Worm (Caenorhabditis elegans): Measurements from ENCODE around the gene ZK856.6.

The ZK856.6 gene

ce11 chrV:10246967-10247366 is 48.5 kb downstream of the ZK856.6 start:
- TF ChIP-seq nhr-25 (tag; optimal IDR thresholded peaks at IDR 0.05) = no peak
- TF ChIP-seq nhr-76 (tag; optimal IDR thresholded peaks at IDR 0.05) = no peak
- TF ChIP-seq fkh-10 (GFP tag; optimal IDR thresholded peaks at IDR 0.05) = no peak
- peak; percentile 19 for TF ChIP-seq elt-2 (tag; optimal IDR thresholded peaks at IDR 0.05)
- no peak for TF ChIP-seq nhr-11 (tag; optimal IDR thresholded peaks at IDR 0.05)
- no peak for TF ChIP-seq ceh-82 (tag; optimal IDR thresholded peaks at IDR 0.05)
- TF ChIP-seq lin-39 (tag; optimal IDR thresholded peaks at IDR 0.05) = peak; percentile 13
- peak; percentile 38 for TF ChIP-seq hmg-11 (tag; optimal IDR thresholded peaks at IDR 0.05)
- peak; percentile 41 for TF ChIP-seq nfya-1 (tag; optimal IDR thresholded peaks at IDR 0.05; ENCODE audit: insufficient read depth)
- no peak for TF ChIP-seq lin-15B (tag; optimal IDR thresholded peaks at IDR 0.05)
- no peak for TF ChIP-seq fkh-2 (tag; optimal IDR thresholded peaks at IDR 0.05)
- TF ChIP-seq snpc-4 (tag; optimal IDR thresholded peaks at IDR 0.05) = peak; percentile 10
- TF ChIP-seq unc-62 (GFP tag; optimal IDR thresholded peaks at IDR 0.05) = no peak
- TF ChIP-seq nhr-12 (tag; optimal IDR thresholded peaks at IDR 0.05) = no peak
- peak; percentile 67 for TF ChIP-seq pha-4 (tag; optimal IDR thresholded peaks at IDR 0.05)

- TF ChIP-seq ama-1 (optimal IDR thresholded peaks at IDR 0.05) (peak; percentile 75), nhr-25 (tag; optimal IDR thresholded peaks at IDR 0.05) (no peak), ztf-11 (tag; optimal IDR thresholded peaks at IDR 0.05) (no peak), hmg-11 (tag; optimal IDR thresholded peaks at IDR 0.05) (no peak)
Measured at ce11 chrV:10247673-10248239, 49.3 kb downstream of the ZK856.6 start.

- no peak for TF ChIP-seq unc-39 (tag; optimal IDR thresholded peaks at IDR 0.05)
- TF ChIP-seq snpc-4 (tag; optimal IDR thresholded peaks at IDR 0.05) = no peak
- no peak for TF ChIP-seq nhr-67 (tag; optimal IDR thresholded peaks at IDR 0.05)
- TF ChIP-seq lin-39 (tag; optimal IDR thresholded peaks at IDR 0.05) = no peak
- no peak for TF ChIP-seq ztf-4 (tag; optimal IDR thresholded peaks at IDR 0.05)
- no peak for TF ChIP-seq mml-1 (tag; optimal IDR thresholded peaks at IDR 0.05)
- TF ChIP-seq unc-62 (GFP tag; optimal IDR thresholded peaks at IDR 0.05) = no peak
- no peak for TF ChIP-seq nhr-25 (tag; optimal IDR thresholded peaks at IDR 0.05)
- TF ChIP-seq nhr-76 (tag; optimal IDR thresholded peaks at IDR 0.05) = no peak
- no peak for TF ChIP-seq skn-1 (tag; optimal IDR thresholded peaks at IDR 0.05)
- TF ChIP-seq pha-4 (tag; optimal IDR thresholded peaks at IDR 0.05) = peak; percentile 1
- TF ChIP-seq R02D3.7 (tag; optimal IDR thresholded peaks at IDR 0.05) = no peak
- TF ChIP-seq nhr-12 (tag; optimal IDR thresholded peaks at IDR 0.05) = no peak
- peak; percentile 4 for TF ChIP-seq hmg-11 (tag; optimal IDR thresholded peaks at IDR 0.05)
- TF ChIP-seq lsy-12 (tag; optimal IDR thresholded peaks at IDR 0.05) = no peak
- TF ChIP-seq egl-27 (tag; optimal IDR thresholded peaks at IDR 0.05) = no peak
- peak; percentile 17 for TF ChIP-seq elt-2 (tag; optimal IDR thresholded peaks at IDR 0.05)
- peak; percentile 77 for TF ChIP-seq pqm-1 (tag; optimal IDR thresholded peaks at IDR 0.05)
Measured at ce11 chrV:10248255-10248979, 49.9 kb downstream of the ZK856.6 start, which contains the start of gene akt-1. Gene akt-1, plus strand, starts transcription at chrV:10248905.

- TF ChIP-seq aly-2 (tag; optimal IDR thresholded peaks at IDR 0.05) = no peak
- TF ChIP-seq lin-15B (tag; optimal IDR thresholded peaks at IDR 0.05) = no peak
- TF ChIP-seq R02D3.7 (tag; optimal IDR thresholded peaks at IDR 0.05) = no peak
- TF ChIP-seq ZK546.5 (tag; optimal IDR thresholded peaks at IDR 0.05) = no peak
- no peak for TF ChIP-seq ceh-28 (tag; optimal IDR thresholded peaks at IDR 0.05)
- no peak for TF ChIP-seq egl-27 (tag; optimal IDR thresholded peaks at IDR 0.05)
Measured at ce11 chrV:10249515-10249914, 51.0 kb downstream of the ZK856.6 start.

Measured in whole organism, L3 larva.